Worm (Caenorhabditis elegans): ENCODE data around the gene ZK813.6.
A peak's percentile ranks its signal among the peaks of the same experiment; 100 is the strongest.

DNA sequence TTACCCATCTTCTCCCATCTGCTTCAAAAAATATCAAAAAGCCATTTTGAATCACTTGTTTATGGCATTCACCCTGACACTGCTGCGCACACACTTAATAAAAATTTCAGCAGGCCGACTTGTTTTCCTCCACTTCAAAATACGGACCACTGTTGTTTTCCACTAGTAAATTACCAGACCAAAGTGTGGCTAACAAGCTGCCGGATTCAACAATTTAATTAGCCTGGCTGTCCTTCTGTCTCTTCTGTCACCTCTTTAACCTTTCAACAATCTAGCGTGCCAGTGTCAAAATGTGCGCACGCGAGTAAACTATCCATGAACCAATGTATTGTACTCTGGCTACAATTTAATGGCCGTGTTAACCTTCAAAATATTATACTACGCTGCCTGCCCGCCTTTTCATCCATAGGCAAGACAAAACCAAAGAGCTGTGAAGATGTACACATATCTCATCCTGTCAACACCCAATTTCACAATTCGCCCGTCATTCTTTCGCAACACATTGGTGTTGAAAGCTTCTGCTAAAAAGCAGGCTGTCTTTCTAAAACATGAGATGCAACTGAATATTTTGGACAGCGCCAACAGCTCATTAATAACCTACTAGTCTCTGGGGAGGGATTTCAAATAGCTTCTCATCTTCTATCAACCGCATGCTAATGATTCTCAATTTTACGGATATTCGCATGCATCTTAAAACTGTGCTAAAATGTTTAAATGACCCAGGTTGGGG lies 39.9 kb downstream of the ZK813.6 start:
- TF ChIP-seq unc-120 (tag; optimal IDR thresholded peaks at IDR 0.05; ENCODE audit: poor library complexity, severe bottlenecking) (no peak), elt-1 (tag; optimal IDR thresholded peaks at IDR 0.05; ENCODE audit: borderline replicate concordance, insufficient read depth) (no peak), unc-62 (GFP tag; optimal IDR thresholded peaks at IDR 0.05) (peak; percentile 53), sem-2 (GFP tag; optimal IDR thresholded peaks at IDR 0.05) (no peak), unc-39 (tag; optimal IDR thresholded peaks at IDR 0.05) (no peak), ces-1 (GFP tag; optimal IDR thresholded peaks at IDR 0.05) (peak; percentile 80), nhr-28 (tag; optimal IDR thresholded peaks at IDR 0.05) (no peak)

Data from whole organism, mixed stage, embryonic.